Worm (Caenorhabditis elegans): ENCODE measurements around the gene twk-14.

Gene twk-14

DNA sequence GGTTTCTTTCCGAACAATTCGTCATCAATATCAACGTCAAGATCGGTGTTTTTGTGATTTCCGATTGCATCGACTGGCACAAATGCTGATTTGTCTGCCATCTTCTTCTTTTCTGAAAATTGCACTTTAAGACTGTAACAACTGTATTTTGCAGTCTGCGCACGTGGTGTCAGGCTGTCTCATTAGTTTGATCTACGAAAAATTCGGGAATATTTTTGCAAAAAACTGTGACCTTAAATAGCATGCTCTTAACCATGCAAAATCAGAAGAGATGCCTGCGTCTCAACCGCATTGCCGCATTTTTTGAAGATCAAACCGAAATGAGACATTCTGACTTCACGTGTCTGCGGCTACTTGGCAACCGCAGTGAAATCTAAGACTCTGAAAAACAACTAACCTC, 5.9 kb upstream of the twk-14 start, which contains the start of gene K01D12.7:
Gene K01D12.7 (minus strand): TSS at position 101 of the 400 bp plus-strand sequence.
- TF ChIP-seq ztf-1 (GFP tag; conservative IDR thresholded peaks at IDR 0.05) = no peak
- no peak for TF ChIP-seq ceh-82 (tag; optimal IDR thresholded peaks at IDR 0.05)
- TF ChIP-seq nhr-6 (tag; optimal IDR thresholded peaks at IDR 0.05) = no peak
- no peak for TF ChIP-seq elt-3 (tag; optimal IDR thresholded peaks at IDR 0.05)
- no peak for TF ChIP-seq C34F6.9 (tag; optimal IDR thresholded peaks at IDR 0.05)
- no peak for TF ChIP-seq R02D3.7 (tag; optimal IDR thresholded peaks at IDR 0.05)
- no peak for TF ChIP-seq unc-55 (GFP tag; optimal IDR thresholded peaks at IDR 0.05)
- TF ChIP-seq lin-11 (tag; optimal IDR thresholded peaks at IDR 0.05) = no peak
- no peak for TF ChIP-seq gmeb-1 (tag; optimal IDR thresholded peaks at IDR 0.05)
- TF ChIP-seq egl-27 (tag; optimal IDR thresholded peaks at IDR 0.05) = no peak
- TF ChIP-seq Y55F3AM.14 (GFP tag; optimal IDR thresholded peaks at IDR 0.05) = no peak

DNA sequence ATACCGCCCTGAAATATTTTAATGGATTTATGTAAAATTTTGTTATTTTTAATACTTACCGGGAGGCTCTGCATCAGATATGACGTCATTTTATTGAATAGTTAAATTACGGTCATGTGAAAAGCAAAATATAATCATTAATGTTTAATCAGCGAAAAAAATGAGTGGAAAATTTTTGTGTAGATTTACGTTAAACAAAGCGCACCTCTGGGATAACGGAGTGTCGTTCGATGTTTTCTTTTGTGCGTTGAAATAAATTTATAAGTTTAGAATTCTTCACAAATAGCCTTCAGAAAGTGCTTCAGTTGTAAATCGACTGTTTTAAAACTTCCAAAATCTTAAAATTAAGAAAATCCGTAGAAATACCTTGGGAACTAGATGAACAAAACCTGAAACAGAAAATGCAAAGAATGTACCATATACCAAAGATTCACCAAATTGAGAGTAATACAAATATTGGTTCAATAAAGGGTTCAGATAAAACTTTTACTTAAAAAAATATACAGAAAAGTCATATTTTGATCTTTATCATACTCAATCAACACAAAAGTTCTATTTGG, 5.3 kb upstream of the twk-14 start, which contains the start of the genes K01D12.20 and miga-1:
Gene K01D12.20 (minus strand): TSS at position 138 of the 560 bp plus-strand sequence.
Gene miga-1 (minus strand): TSS at position 183 of the 560 bp plus-strand sequence.
- TF ChIP-seq nhr-129 (tag; optimal IDR thresholded peaks at IDR 0.05) (peak; percentile 13), unc-55 (GFP tag; optimal IDR thresholded peaks at IDR 0.05) (peak; percentile 54), blmp-1 (tag; optimal IDR thresholded peaks at IDR 0.05; ENCODE audit: insufficient read depth) (no peak), sma-9 (GFP tag; optimal IDR thresholded peaks at IDR 0.05) (peak; percentile 61), sma-9 (tag; optimal IDR thresholded peaks at IDR 0.05) (no peak), alr-1 (tag; optimal IDR thresholded peaks at IDR 0.05) (no peak), egl-27 (tag; optimal IDR thresholded peaks at IDR 0.05) (no peak), lsy-2 (tag; optimal IDR thresholded peaks at IDR 0.05) (peak in 1 of 2 experiments; percentile 65), ceh-82 (tag; optimal IDR thresholded peaks at IDR 0.05) (no peak), ztf-1 (GFP tag; conservative IDR thresholded peaks at IDR 0.05) (no peak), nhr-10 (tag; optimal IDR thresholded peaks at IDR 0.05) (no peak), C34F6.9 (tag; optimal IDR thresholded peaks at IDR 0.05) (peak; percentile 57), mab-5 (tag; optimal IDR thresholded peaks at IDR 0.05) (no peak), unc-39 (tag; optimal IDR thresholded peaks at IDR 0.05) (no peak), elt-1 (tag; optimal IDR thresholded peaks at IDR 0.05) (no peak), nhr-11 (tag; optimal IDR thresholded peaks at IDR 0.05) (no peak), gmeb-1 (tag; optimal IDR thresholded peaks at IDR 0.05) (no peak), R02D3.7 (tag; optimal IDR thresholded peaks at IDR 0.05) (peak; percentile 89), nhr-237 (tag; optimal IDR thresholded peaks at IDR 0.05) (no peak), elt-3 (tag; optimal IDR thresholded peaks at IDR 0.05) (no peak), lin-13 (GFP tag; optimal IDR thresholded peaks at IDR 0.05) (no peak), zag-1 (tag; optimal IDR thresholded peaks at IDR 0.05) (no peak), lin-39 (tag; optimal IDR thresholded peaks at IDR 0.05) (no peak), sem-4 (tag; optimal IDR thresholded peaks at IDR 0.05) (peak; percentile 12), crh-2 (tag; optimal IDR thresholded peaks at IDR 0.05) (peak; percentile 9), mbf-1 (tag; optimal IDR thresholded peaks at IDR 0.05) (no peak), sma-3 (GFP tag; optimal IDR thresholded peaks at IDR 0.05) (no peak), nhr-6 (tag; optimal IDR thresholded peaks at IDR 0.05) (no peak), Y55F3AM.14 (GFP tag; optimal IDR thresholded peaks at IDR 0.05) (no peak), mdl-1 (tag; optimal IDR thresholded peaks at IDR 0.05) (no peak), snpc-4 (tag; optimal IDR thresholded peaks at IDR 0.05) (no peak), dmd-4 (tag; optimal IDR thresholded peaks at IDR 0.05) (no peak), ceh-16 (tag; optimal IDR thresholded peaks at IDR 0.05) (no peak), nhr-23 (tag; optimal IDR thresholded peaks at IDR 0.05) (no peak)

DNA sequence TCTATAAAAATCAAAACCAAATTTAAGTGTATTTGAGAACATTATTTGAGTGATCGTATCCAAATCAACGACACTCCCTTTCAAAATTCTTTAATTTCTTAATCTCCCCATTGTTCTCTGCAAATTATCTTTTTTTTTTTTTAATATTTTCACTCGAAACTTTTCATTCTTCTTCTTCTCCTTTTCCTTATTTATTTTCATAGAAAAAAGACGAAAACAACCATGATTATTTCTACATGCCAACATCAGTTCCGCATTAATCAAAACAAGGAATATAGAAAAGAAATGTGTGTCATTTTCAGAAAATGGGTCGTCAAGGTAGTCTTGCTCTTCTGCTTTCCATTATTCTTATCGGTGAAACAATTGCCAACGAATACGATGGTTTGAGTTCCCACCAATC, 2.0 kb upstream of the twk-14 start, which contains the start of gene K01D12.5:
Gene K01D12.5 (plus strand): TSS at position 301 of the 400 bp plus-strand sequence.
- TF ChIP-seq unc-39 (tag; optimal IDR thresholded peaks at IDR 0.05) (no peak), aly-2 (tag; optimal IDR thresholded peaks at IDR 0.05) (no peak), fos-1 (tag; optimal IDR thresholded peaks at IDR 0.05) (no peak), ztf-4 (tag; optimal IDR thresholded peaks at IDR 0.05) (no peak), mbf-1 (tag; optimal IDR thresholded peaks at IDR 0.05) (no peak), nhr-21 (tag; optimal IDR thresholded peaks at IDR 0.05) (no peak), ztf-11 (tag; optimal IDR thresholded peaks at IDR 0.05) (no peak), ceh-16 (tag; optimal IDR thresholded peaks at IDR 0.05) (no peak), lin-39 (tag; optimal IDR thresholded peaks at IDR 0.05) (no peak), unc-62 (GFP tag; optimal IDR thresholded peaks at IDR 0.05) (no peak), C34F6.9 (tag; optimal IDR thresholded peaks at IDR 0.05) (no peak), skn-1 (tag; optimal IDR thresholded peaks at IDR 0.05) (no peak), nhr-12 (tag; optimal IDR thresholded peaks at IDR 0.05) (no peak), mdl-1 (tag; optimal IDR thresholded peaks at IDR 0.05) (no peak), elt-3 (tag; optimal IDR thresholded peaks at IDR 0.05) (no peak), blmp-1 (tag; optimal IDR thresholded peaks at IDR 0.05; ENCODE audit: insufficient read depth) (no peak), nhr-23 (tag; optimal IDR thresholded peaks at IDR 0.05) (no peak), ZK546.5 (tag; optimal IDR thresholded peaks at IDR 0.05) (no peak), ceh-82 (tag; optimal IDR thresholded peaks at IDR 0.05) (no peak)

Data from whole organism, L2 larva.